Worm (Caenorhabditis elegans) whole organism, mixed stage, embryonic: ENCODE data around the gene erfa-3.

Experiments
- M03D4.4 ChIP-seq: sonication (generic microtip); optimal IDR thresholded peaks from 2 replicates; lab custom pipeline; 2017; ENCODE audit warnings: mild to moderate bottlenecking, missing genetic modification characterization, missing compliant biosample characterization
- bed-3 ChIP-seq: fragments of 200-800 bp; sonication (Bioruptor generic); optimal IDR thresholded peaks from 3 replicates; lab custom pipeline; 2018; ENCODE audit warnings: mild to moderate bottlenecking, missing genetic modification characterization, moderate library complexity, missing compliant biosample characterization
- blmp-1 ChIP-seq: fragments of 150-350 bp; optimal IDR thresholded peaks from 2 replicates; lab custom pipeline; 2014; ENCODE audit warnings: missing biosample characterization, missing genetic modification characterization
- ceh-39 ChIP-seq: fragments of 150-350 bp; optimal IDR thresholded peaks from 2 replicates; lab custom pipeline; 2014; ENCODE audit warnings: missing biosample characterization, missing genetic modification characterization
- ceh-43 ChIP-seq: fragments of 200-800 bp; sonication (Bioruptor generic); optimal IDR thresholded peaks from 2 replicates; lab custom pipeline; 2018; ENCODE audit warnings: mild to moderate bottlenecking, missing genetic modification characterization, moderate library complexity, missing compliant biosample characterization
- ceh-83 ChIP-seq: fragments of 200-800 bp; sonication (Bioruptor generic); optimal IDR thresholded peaks from 2 replicates; lab custom pipeline; 2018; ENCODE audit warnings: mild to moderate bottlenecking, missing genetic modification characterization, missing compliant biosample characterization
- ces-1 ChIP-seq: fragments of 150-350 bp; optimal IDR thresholded peaks from 2 replicates; lab custom pipeline; 2014; ENCODE audit warnings: missing biosample characterization, missing genetic modification reagents, missing genetic modification characterization
- cnd-1 ChIP-seq: fragments of 200-800 bp; sonication (Bioruptor generic); optimal IDR thresholded peaks from 2 replicates; lab custom pipeline; 2018; ENCODE audit warnings: mild to moderate bottlenecking, missing genetic modification characterization, missing compliant biosample characterization
- drap-1 ChIP-seq: fragments of 200-800 bp; sonication (Bioruptor generic); optimal IDR thresholded peaks from 3 replicates; lab custom pipeline; 2018; ENCODE audit warnings: mild to moderate bottlenecking, missing genetic modification characterization, missing compliant biosample characterization
- elt-1 ChIP-seq: sonication (generic microtip); optimal IDR thresholded peaks from 2 replicates; lab custom pipeline; 2017; ENCODE audit warnings: missing genetic modification characterization, mild to moderate bottlenecking, missing compliant biosample characterization, antibody characterized with exemption, moderate library complexity, borderline replicate concordance; ENCODE audit not compliant: insufficient read depth
- elt-3 ChIP-seq: fragments of 150-350 bp; optimal IDR thresholded peaks from 2 replicates; lab custom pipeline; 2014; ENCODE audit warnings: missing biosample characterization, missing genetic modification characterization
- flh-1 ChIP-seq: fragments of 200-800 bp; sonication (Bioruptor generic); optimal IDR thresholded peaks from 2 replicates; lab custom pipeline; 2018; ENCODE audit warnings: mild to moderate bottlenecking, missing genetic modification characterization, moderate library complexity, missing compliant biosample characterization
- ham-2 ChIP-seq: fragments of 200-800 bp; sonication (Bioruptor generic); optimal IDR thresholded peaks from 2 replicates; lab custom pipeline; 2018; ENCODE audit warnings: mild to moderate bottlenecking, missing genetic modification characterization, missing compliant biosample characterization
- hlh-1 ChIP-seq: fragments of 150-350 bp; optimal IDR thresholded peaks from 2 replicates; lab custom pipeline; 2014; ENCODE audit warnings: missing biosample characterization, missing genetic modification reagents, missing genetic modification characterization
- lin-13 ChIP-seq: fragments of 150-350 bp; optimal IDR thresholded peaks from 2 replicates; lab custom pipeline; 2014; ENCODE audit warnings: missing biosample characterization, missing genetic modification characterization
- lin-32 ChIP-seq: fragments of 200-800 bp; sonication (Bioruptor generic); optimal IDR thresholded peaks from 2 replicates; lab custom pipeline; 2018; ENCODE audit warnings: mild to moderate bottlenecking, missing genetic modification characterization, missing compliant biosample characterization
- lsy-2 ChIP-seq: fragments of 150-350 bp; optimal IDR thresholded peaks from 2 replicates; lab custom pipeline; 2014; ENCODE audit warnings: missing biosample characterization, missing genetic modification characterization
- mab-5 ChIP-seq: fragments of 150-350 bp; optimal IDR thresholded peaks from 2 replicates; lab custom pipeline; 2014; ENCODE audit warnings: missing biosample characterization, missing genetic modification characterization
- mep-1 ChIP-seq: fragments of 150-350 bp; optimal IDR thresholded peaks from 2 replicates; lab custom pipeline; 2017; ENCODE audit warnings: missing biosample characterization, missing genetic modification reagents, missing genetic modification characterization, inconsistent platforms
- mls-2 ChIP-seq: sonication (generic microtip); optimal IDR thresholded peaks from 2 replicates; lab custom pipeline; 2016; ENCODE audit warnings: mild to moderate bottlenecking, missing genetic modification characterization, moderate library complexity, missing compliant biosample characterization
- nhr-12 ChIP-seq: fragments of 150-350 bp; optimal IDR thresholded peaks from 2 replicates; lab custom pipeline; 2014; ENCODE audit warnings: missing biosample characterization, missing genetic modification characterization
- nhr-2 ChIP-seq: fragments of 150-350 bp; optimal IDR thresholded peaks from 2 replicates; lab custom pipeline; 2014; ENCODE audit warnings: missing biosample characterization, missing genetic modification characterization
- nhr-237 ChIP-seq: fragments of 150-350 bp; optimal IDR thresholded peaks from 2 replicates; lab custom pipeline; 2014; ENCODE audit warnings: missing biosample characterization, missing genetic modification characterization
- nhr-28 ChIP-seq: fragments of 150-350 bp; optimal IDR thresholded peaks from 2 replicates; lab custom pipeline; 2014; ENCODE audit warnings: missing biosample characterization, missing genetic modification characterization
- nhr-76 ChIP-seq: sonication (generic microtip); optimal IDR thresholded peaks from 2 replicates; lab custom pipeline; 2017; ENCODE audit warnings: missing biosample characterization, missing genetic modification characterization
- pha-4 ChIP-seq: fragments of 150-350 bp; optimal IDR thresholded peaks from 2 replicates; lab custom pipeline; 2018; ENCODE audit warnings: missing biosample characterization, missing genetic modification reagents, missing genetic modification characterization
- sem-2 ChIP-seq: fragments of 200-800 bp; sonication (Bioruptor generic); optimal IDR thresholded peaks from 2 replicates; lab custom pipeline; 2018; ENCODE audit warnings: mild to moderate bottlenecking, missing genetic modification characterization, missing compliant biosample characterization
- snpc-4 ChIP-seq: fragments of 150-350 bp; optimal IDR thresholded peaks from 2 replicates; lab custom pipeline; 2014; ENCODE audit warnings: missing biosample characterization, missing genetic modification characterization
- sptf-1 ChIP-seq: sonication (generic microtip); optimal IDR thresholded peaks from 2 replicates; lab custom pipeline; 2017; ENCODE audit warnings: mild to moderate bottlenecking, missing genetic modification characterization, moderate library complexity, missing compliant biosample characterization
- tbx-8 ChIP-seq: fragments of 200-800 bp; sonication (Bioruptor generic); optimal IDR thresholded peaks from 2 replicates; lab custom pipeline; 2018; ENCODE audit warnings: mild to moderate bottlenecking, missing genetic modification characterization, moderate library complexity, missing compliant biosample characterization
- unc-120 ChIP-seq: sonication (generic microtip); optimal IDR thresholded peaks from 2 replicates; lab custom pipeline; 2017; ENCODE audit warnings: missing genetic modification characterization, missing compliant biosample characterization; ENCODE audit not compliant: poor library complexity, severe bottlenecking
- unc-39 ChIP-seq: fragments of 150-350 bp; optimal IDR thresholded peaks from 2 replicates; lab custom pipeline; 2014; ENCODE audit warnings: missing biosample characterization, missing genetic modification characterization
- unc-62 ChIP-seq: fragments of 150-350 bp; optimal IDR thresholded peaks from 2 replicates; lab custom pipeline; 2014; ENCODE audit warnings: missing biosample characterization, missing genetic modification reagents, missing genetic modification characterization
- zip-8 ChIP-seq: fragments of 150-350 bp; optimal IDR thresholded peaks from 2 replicates; lab custom pipeline; 2014; ENCODE audit warnings: missing biosample characterization, missing genetic modification characterization
- ztf-11 ChIP-seq: fragments of 150-350 bp; optimal IDR thresholded peaks from 2 replicates; lab custom pipeline; 2014; ENCODE audit warnings: missing biosample characterization, missing genetic modification characterization

Gene erfa-3

DNA sequence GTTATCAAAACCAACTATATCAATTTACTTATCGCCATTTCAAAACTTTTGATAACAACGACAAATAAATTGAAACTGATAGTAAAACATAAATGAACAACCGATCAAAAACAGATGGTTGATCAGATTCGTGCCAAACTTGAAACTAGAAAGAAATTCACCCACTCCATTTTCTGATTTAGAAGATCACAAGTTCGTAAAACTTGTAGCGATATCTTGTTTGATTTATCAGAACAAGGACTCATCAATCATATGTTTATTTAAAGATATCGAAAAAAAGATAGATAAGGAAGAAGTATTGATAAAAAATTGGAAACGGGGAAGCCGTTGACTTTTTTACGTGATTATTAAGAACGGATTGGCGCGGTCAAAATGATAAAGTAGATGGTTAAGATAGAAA lies 25.8 kb downstream of the erfa-3 start:
- TF ChIP-seq ces-1 (GFP tag; lab: Kevin White, UChicago) (no peak), blmp-1 (tag; lab: Kevin White, UChicago) (no peak), tbx-8 (GFP tag; lab: Kevin White, UChicago) (no peak), elt-1 (tag; lab: Kevin White, UChicago) (no peak), ham-2 (GFP tag; lab: Kevin White, UChicago) (no peak)

DNA sequence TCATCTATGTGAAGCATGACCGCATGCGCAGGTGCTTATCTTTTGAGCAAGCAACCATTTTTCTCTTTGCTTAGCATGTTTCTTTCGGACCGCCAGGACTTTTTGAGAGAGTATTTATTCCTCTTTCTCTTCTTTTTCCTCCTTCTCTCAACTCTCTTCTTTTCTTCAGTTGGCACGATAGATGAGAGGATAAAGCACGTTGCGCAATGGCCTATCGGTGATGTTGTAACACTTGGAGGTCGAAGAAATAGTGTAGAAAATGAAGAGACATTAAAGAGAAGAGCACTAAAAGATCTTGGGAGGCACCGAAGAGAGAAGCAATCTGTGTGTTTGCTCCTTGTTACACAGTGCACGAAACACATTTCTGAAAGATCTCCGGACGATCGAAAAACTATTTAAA lies 29.2 kb downstream of the erfa-3 start:
- TF ChIP-seq unc-120 (tag; lab: Kevin White, UChicago): peak; percentile 90
- TF ChIP-seq sptf-1 (tag; lab: Kevin White, UChicago): no peak
- peak; percentile 75 for TF ChIP-seq nhr-237 (tag; lab: Kevin White, UChicago)
- TF ChIP-seq bed-3 (GFP tag; lab: Kevin White, UChicago): no peak
- TF ChIP-seq ces-1 (GFP tag; lab: Kevin White, UChicago): no peak
- no peak for TF ChIP-seq tbx-8 (GFP tag; lab: Kevin White, UChicago)
- TF ChIP-seq zip-8 (tag; lab: Kevin White, UChicago): peak; percentile 95
- no peak for TF ChIP-seq ztf-11
- no peak for TF ChIP-seq drap-1
- no peak for TF ChIP-seq lsy-2 (tag; lab: Kevin White, UChicago)
- TF ChIP-seq lin-32 (GFP tag; lab: Kevin White, UChicago): no peak
- peak; percentile 21 for TF ChIP-seq ham-2 (GFP tag; lab: Kevin White, UChicago)
- TF ChIP-seq blmp-1 (tag; lab: Kevin White, UChicago): no peak
- no peak for TF ChIP-seq mls-2
- no peak for TF ChIP-seq mep-1 (tag; lab: Kevin White, UChicago)
- TF ChIP-seq nhr-76 (tag; lab: Kevin White, UChicago): no peak
- peak; percentile 24 for TF ChIP-seq elt-1 (tag; lab: Kevin White, UChicago)
- peak; percentile 74 for TF ChIP-seq mab-5 (tag; lab: Kevin White, UChicago)
- TF ChIP-seq nhr-2 (tag; lab: Kevin White, UChicago): no peak
- peak; percentile 26 for TF ChIP-seq ceh-39 (tag; lab: Kevin White, UChicago)
- no peak for TF ChIP-seq nhr-28 (tag; lab: Kevin White, UChicago)
- TF ChIP-seq flh-1 (GFP tag; lab: Kevin White, UChicago): no peak
- TF ChIP-seq snpc-4 (tag; lab: Kevin White, UChicago): no peak
- TF ChIP-seq lin-13: no peak
- TF ChIP-seq M03D4.4 (tag; lab: Kevin White, UChicago): no peak
- no peak for TF ChIP-seq ceh-83 (GFP tag; lab: Kevin White, UChicago)
- TF ChIP-seq pha-4 (tag; lab: Kevin White, UChicago): no peak
- TF ChIP-seq unc-39 (tag; lab: Kevin White, UChicago): no peak
- peak; percentile 85 for TF ChIP-seq hlh-1 (tag; lab: Kevin White, UChicago)
- peak; percentile 70 for TF ChIP-seq unc-62 (GFP tag; lab: Kevin White, UChicago)
- no peak for TF ChIP-seq ceh-43 (GFP tag; lab: Kevin White, UChicago)
- TF ChIP-seq elt-3 (tag; lab: Kevin White, UChicago): no peak
- TF ChIP-seq nhr-12 (tag; lab: Kevin White, UChicago): no peak
- TF ChIP-seq sem-2 (GFP tag; lab: Kevin White, UChicago): no peak
- TF ChIP-seq cnd-1 (tag; lab: Kevin White, UChicago): no peak

DNA sequence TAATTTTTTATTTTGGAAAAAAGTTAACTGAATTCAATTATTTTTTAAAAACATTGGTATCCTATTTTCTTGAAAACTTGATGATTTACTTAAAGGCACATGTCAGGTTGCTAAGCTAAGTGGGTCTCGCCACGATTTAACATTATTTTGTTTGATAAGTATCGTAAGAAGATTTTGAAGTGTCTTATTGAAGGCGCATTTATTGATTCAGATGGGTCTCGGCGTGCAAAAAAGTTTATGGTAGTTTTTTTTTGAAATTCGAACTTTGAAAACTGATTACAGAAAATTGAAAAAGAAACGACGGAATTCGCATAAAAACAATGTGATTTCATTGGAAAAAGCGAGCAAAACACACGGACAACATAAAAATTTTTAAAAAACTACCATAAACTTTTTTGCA lies 29.9 kb downstream of the erfa-3 start:
- TF ChIP-seq nhr-237 (tag; lab: Kevin White, UChicago) (no peak), hlh-1 (tag; lab: Kevin White, UChicago) (no peak), bed-3 (GFP tag; lab: Kevin White, UChicago) (no peak), unc-62 (GFP tag; lab: Kevin White, UChicago) (no peak)

DNA sequence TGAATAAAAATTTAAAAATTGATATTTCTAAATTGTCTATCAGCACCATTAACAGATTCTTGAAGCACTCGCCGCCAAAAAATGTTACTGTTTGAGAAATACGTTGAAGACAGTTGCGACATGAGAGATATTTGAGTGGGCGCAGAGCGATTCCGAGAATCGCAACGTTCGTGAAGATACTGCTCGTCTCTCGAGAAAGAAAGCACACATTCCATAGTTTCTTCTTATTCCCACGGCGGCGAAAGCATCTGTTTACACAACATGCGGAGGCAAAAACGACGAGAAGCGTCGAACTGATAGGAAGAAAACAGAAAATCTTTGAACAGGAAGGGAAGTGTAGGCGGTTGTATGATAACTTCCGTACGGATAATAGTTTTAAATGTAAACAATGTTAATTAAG lies 30.4 kb downstream of the erfa-3 start:
- TF ChIP-seq mls-2: no peak
- peak; percentile 54 for TF ChIP-seq pha-4 (tag; lab: Kevin White, UChicago)
- TF ChIP-seq bed-3 (GFP tag; lab: Kevin White, UChicago): no peak
- no peak for TF ChIP-seq flh-1 (GFP tag; lab: Kevin White, UChicago)
- peak; percentile 90 for TF ChIP-seq unc-120 (tag; lab: Kevin White, UChicago)
- TF ChIP-seq mab-5 (tag; lab: Kevin White, UChicago): no peak
- TF ChIP-seq unc-62 (GFP tag; lab: Kevin White, UChicago): peak; percentile 58
- TF ChIP-seq hlh-1 (tag; lab: Kevin White, UChicago): peak; percentile 76
- TF ChIP-seq nhr-12 (tag; lab: Kevin White, UChicago): no peak
- TF ChIP-seq cnd-1 (tag; lab: Kevin White, UChicago): no peak
- TF ChIP-seq sem-2 (GFP tag; lab: Kevin White, UChicago): no peak
- peak; percentile 50 for TF ChIP-seq nhr-237 (tag; lab: Kevin White, UChicago)
- no peak for TF ChIP-seq ces-1 (GFP tag; lab: Kevin White, UChicago)
- TF ChIP-seq sptf-1 (tag; lab: Kevin White, UChicago): no peak
- TF ChIP-seq ztf-11: no peak
- TF ChIP-seq M03D4.4 (tag; lab: Kevin White, UChicago): peak; percentile 27
- no peak for TF ChIP-seq nhr-28 (tag; lab: Kevin White, UChicago)
- peak; percentile 36 for TF ChIP-seq mep-1 (tag; lab: Kevin White, UChicago)
- TF ChIP-seq ceh-43 (GFP tag; lab: Kevin White, UChicago): no peak
- TF ChIP-seq lin-13: no peak
- TF ChIP-seq, all 35 proteins: peak for 7
